Fruit fly (Drosophila melanogaster): ENCODE measurements around the gene CG14115.
A peak's percentile ranks its signal among the peaks of the same experiment; 100 is the strongest.

CG14115 gene

dm6 chr3L:13017803-13018324 is 43.4 kb downstream of the CG14115 start, which contains the start of the genes mRpL20 and Icmt (continued):
- peak; percentile 41 for TF ChIP-seq Opbp (GFP tag; IDR thresholded peaks at IDR 0.05; ENCODE audit: partially characterized antibody)
- TF ChIP-seq Taf1 (GFP tag; IDR thresholded peaks at IDR 0.05) = peak; percentile 93
- peak; percentile 78 for TF ChIP-seq Doc2 (GFP tag; IDR thresholded peaks at IDR 0.05)
- TF ChIP-seq sc (optimal IDR thresholded peaks at IDR 0.05) = no peak
- TF ChIP-seq sc (GFP tag; optimal IDR thresholded peaks at IDR 0.05) = peak; percentile 81
- TF ChIP-seq sens-2 (GFP tag; IDR thresholded peaks at IDR 0.05) = peak; percentile 80
- TF ChIP-seq CG33557 (GFP tag; optimal IDR thresholded peaks at IDR 0.05) = peak; percentile 70
- TF ChIP-seq Trl (optimal IDR thresholded peaks at IDR 0.05) = no peak
- TF ChIP-seq Trl (GFP tag; optimal IDR thresholded peaks at IDR 0.05) = peak; percentile 57
- peak; percentile 52 for TF ChIP-seq CG15073 (GFP tag; optimal IDR thresholded peaks at IDR 0.05)
- peak; percentile 89 for TF ChIP-seq CG13775 (GFP tag; optimal IDR thresholded peaks at IDR 0.05)
- peak; percentile 89 for TF ChIP-seq CG12155 (GFP tag; optimal IDR thresholded peaks at IDR 0.05)
- peak; percentile 94 for TF ChIP-seq sens (GFP tag)
- no peak for TF ChIP-seq gro (GFP tag; optimal IDR thresholded peaks at IDR 0.05)
- TF ChIP-seq CG17186 (GFP tag; optimal IDR thresholded peaks at IDR 0.05) = no peak
- TF ChIP-seq CG10274 (GFP tag; optimal IDR thresholded peaks at IDR 0.05) = peak; percentile 52
- peak; percentile 4 for TF ChIP-seq ab (GFP tag; optimal IDR thresholded peaks at IDR 0.05)
- TF ChIP-seq CG8478 (optimal IDR thresholded peaks at IDR 0.05) = no peak
- peak; percentile 96 for TF ChIP-seq ara (GFP tag; IDR thresholded peaks at IDR 0.05)
- peak; percentile 92 for TF ChIP-seq CG8765 (GFP tag; IDR thresholded peaks at IDR 0.05)
- peak; percentile 76; the same call in 2 of the 3 replicates for TF ChIP-seq sr (GFP tag; IDR thresholded peaks at IDR 0.05)
- TF ChIP-seq sqz (GFP tag; optimal IDR thresholded peaks at IDR 0.05) = peak; percentile 54
- no peak for TF ChIP-seq her (GFP tag; optimal IDR thresholded peaks at IDR 0.05)
- peak; percentile 54 for TF ChIP-seq CG4617 (GFP tag; optimal IDR thresholded peaks at IDR 0.05; ENCODE audit: borderline replicate concordance)
- TF ChIP-seq NC2α (GFP tag; optimal IDR thresholded peaks at IDR 0.05) = no peak
- TF ChIP-seq salm (tag; optimal IDR thresholded peaks at IDR 0.05) = peak; percentile 92
- TF ChIP-seq CG17328 (GFP tag; IDR thresholded peaks at IDR 0.05) = peak; percentile 96
- TF ChIP-seq jigr1 (GFP tag; IDR thresholded peaks at IDR 0.05) = peak; percentile 89
- peak; percentile 41 for TF ChIP-seq tx (GFP tag; optimal IDR thresholded peaks at IDR 0.05)
- peak in 1 of 2 experiments; percentile 54 for TF ChIP-seq crp (GFP tag; optimal IDR thresholded peaks at IDR 0.05)
- no peak for TF ChIP-seq luna (GFP tag; optimal IDR thresholded peaks at IDR 0.05)
- TF ChIP-seq Lim3 (GFP tag; IDR thresholded peaks at IDR 0.05) = peak; percentile 56; the same call in 1 of the 2 replicates
- peak; percentile 72 for TF ChIP-seq CG16813 (GFP tag; IDR thresholded peaks at IDR 0.05; ENCODE audit: partially characterized antibody)
- TF ChIP-seq hbn (GFP tag; IDR thresholded peaks at IDR 0.05; ENCODE audit: partially characterized antibody) = peak; percentile 58
- TF ChIP-seq CG11696 (GFP tag; IDR thresholded peaks at IDR 0.05) = peak; percentile 87
- TF ChIP-seq H2.0 (GFP tag; IDR thresholded peaks at IDR 0.05) = peak; percentile 97
- TF ChIP-seq D19B (GFP tag; optimal IDR thresholded peaks at IDR 0.05) = peak; percentile 72
- peak; percentile 78 for TF ChIP-seq CG10431 (GFP tag; optimal IDR thresholded peaks at IDR 0.05)
- TF ChIP-seq sug (tag; optimal IDR thresholded peaks at IDR 0.05) = peak; percentile 80
- TF ChIP-seq Ssrp (tag; optimal IDR thresholded peaks at IDR 0.05) = peak; percentile 96
- peak; percentile 85 for TF ChIP-seq CG13296 (GFP tag; optimal IDR thresholded peaks at IDR 0.05)
- peak; percentile 57 for TF ChIP-seq CG1603 (tag; optimal IDR thresholded peaks at IDR 0.05)
- peak; percentile 94 for TF ChIP-seq CG8388 (GFP tag; optimal IDR thresholded peaks at IDR 0.05)
- TF ChIP-seq CG6175 (GFP tag; IDR thresholded peaks at IDR 0.05) = peak; percentile 93
- peak; percentile 97 for TF ChIP-seq wdn (GFP tag; IDR thresholded peaks at IDR 0.05)
- peak; percentile 93 for TF ChIP-seq CG30403 (GFP tag; optimal IDR thresholded peaks at IDR 0.05)
- TF ChIP-seq NK7.1 (GFP tag; optimal IDR thresholded peaks at IDR 0.05) = no peak
- peak; percentile 32 for TF ChIP-seq CG3995 (GFP tag; optimal IDR thresholded peaks at IDR 0.05)
- no peak for TF ChIP-seq Ets65A (GFP tag)
- TF ChIP-seq ac (GFP tag; optimal IDR thresholded peaks at IDR 0.05) = peak; percentile 23
- TF ChIP-seq grau (tag; optimal IDR thresholded peaks at IDR 0.05) = peak; percentile 100
- TF ChIP-seq Spps (tag; optimal IDR thresholded peaks at IDR 0.05) = peak; percentile 74
